Worm (Caenorhabditis elegans) whole organism, mixed stage, embryonic: ENCODE measurements around the gene B0244.6.

ENCODE experiments used
- M03D4.4 ChIP-seq: sonication (generic microtip); optimal IDR thresholded peaks from 2 replicates; lab custom pipeline; 2017; ENCODE audit warnings: mild to moderate bottlenecking, missing genetic modification characterization, missing compliant biosample characterization
- blmp-1 ChIP-seq: fragments of 150-350 bp; optimal IDR thresholded peaks from 2 replicates; lab custom pipeline; 2014; ENCODE audit warnings: missing biosample characterization, missing genetic modification characterization
- ceh-39 ChIP-seq: fragments of 150-350 bp; optimal IDR thresholded peaks from 2 replicates; lab custom pipeline; 2014; ENCODE audit warnings: missing biosample characterization, missing genetic modification characterization
- ceh-83 ChIP-seq: fragments of 200-800 bp; sonication (Bioruptor generic); optimal IDR thresholded peaks from 2 replicates; lab custom pipeline; 2018; ENCODE audit warnings: mild to moderate bottlenecking, missing genetic modification characterization, missing compliant biosample characterization
- ces-1 ChIP-seq: fragments of 150-350 bp; optimal IDR thresholded peaks from 2 replicates; lab custom pipeline; 2014; ENCODE audit warnings: missing biosample characterization, missing genetic modification reagents, missing genetic modification characterization
- cnd-1 ChIP-seq: fragments of 200-800 bp; sonication (Bioruptor generic); optimal IDR thresholded peaks from 2 replicates; lab custom pipeline; 2018; ENCODE audit warnings: mild to moderate bottlenecking, missing genetic modification characterization, missing compliant biosample characterization
- drap-1 ChIP-seq: fragments of 200-800 bp; sonication (Bioruptor generic); optimal IDR thresholded peaks from 3 replicates; lab custom pipeline; 2018; ENCODE audit warnings: mild to moderate bottlenecking, missing genetic modification characterization, missing compliant biosample characterization
- elt-1 ChIP-seq: sonication (generic microtip); optimal IDR thresholded peaks from 2 replicates; lab custom pipeline; 2017; ENCODE audit warnings: missing genetic modification characterization, mild to moderate bottlenecking, missing compliant biosample characterization, antibody characterized with exemption, moderate library complexity, borderline replicate concordance; ENCODE audit not compliant: insufficient read depth
- elt-3 ChIP-seq: fragments of 150-350 bp; optimal IDR thresholded peaks from 2 replicates; lab custom pipeline; 2014; ENCODE audit warnings: missing biosample characterization, missing genetic modification characterization
- ham-2 ChIP-seq: fragments of 200-800 bp; sonication (Bioruptor generic); optimal IDR thresholded peaks from 2 replicates; lab custom pipeline; 2018; ENCODE audit warnings: mild to moderate bottlenecking, missing genetic modification characterization, missing compliant biosample characterization
- hlh-1 ChIP-seq: fragments of 150-350 bp; optimal IDR thresholded peaks from 2 replicates; lab custom pipeline; 2014; ENCODE audit warnings: missing biosample characterization, missing genetic modification reagents, missing genetic modification characterization
- lin-13 ChIP-seq: fragments of 150-350 bp; optimal IDR thresholded peaks from 2 replicates; lab custom pipeline; 2014; ENCODE audit warnings: missing biosample characterization, missing genetic modification characterization
- lin-32 ChIP-seq: fragments of 200-800 bp; sonication (Bioruptor generic); optimal IDR thresholded peaks from 2 replicates; lab custom pipeline; 2018; ENCODE audit warnings: mild to moderate bottlenecking, missing genetic modification characterization, missing compliant biosample characterization
- mep-1 ChIP-seq: fragments of 150-350 bp; optimal IDR thresholded peaks from 2 replicates; lab custom pipeline; 2017; ENCODE audit warnings: missing biosample characterization, missing genetic modification reagents, missing genetic modification characterization, inconsistent platforms
- nhr-12 ChIP-seq: fragments of 150-350 bp; optimal IDR thresholded peaks from 2 replicates; lab custom pipeline; 2014; ENCODE audit warnings: missing biosample characterization, missing genetic modification characterization
- nhr-2 ChIP-seq: fragments of 150-350 bp; optimal IDR thresholded peaks from 2 replicates; lab custom pipeline; 2014; ENCODE audit warnings: missing biosample characterization, missing genetic modification characterization
- nhr-237 ChIP-seq: fragments of 150-350 bp; optimal IDR thresholded peaks from 2 replicates; lab custom pipeline; 2014; ENCODE audit warnings: missing biosample characterization, missing genetic modification characterization
- nhr-28 ChIP-seq: fragments of 150-350 bp; optimal IDR thresholded peaks from 2 replicates; lab custom pipeline; 2014; ENCODE audit warnings: missing biosample characterization, missing genetic modification characterization
- nhr-76 ChIP-seq: sonication (generic microtip); optimal IDR thresholded peaks from 2 replicates; lab custom pipeline; 2017; ENCODE audit warnings: missing biosample characterization, missing genetic modification characterization
- pha-4 ChIP-seq: fragments of 150-350 bp; optimal IDR thresholded peaks from 2 replicates; lab custom pipeline; 2018; ENCODE audit warnings: missing biosample characterization, missing genetic modification reagents, missing genetic modification characterization
- sem-2 ChIP-seq: fragments of 200-800 bp; sonication (Bioruptor generic); optimal IDR thresholded peaks from 2 replicates; lab custom pipeline; 2018; ENCODE audit warnings: mild to moderate bottlenecking, missing genetic modification characterization, missing compliant biosample characterization
- snpc-4 ChIP-seq: fragments of 150-350 bp; optimal IDR thresholded peaks from 2 replicates; lab custom pipeline; 2014; ENCODE audit warnings: missing biosample characterization, missing genetic modification characterization
- sptf-1 ChIP-seq: sonication (generic microtip); optimal IDR thresholded peaks from 2 replicates; lab custom pipeline; 2017; ENCODE audit warnings: mild to moderate bottlenecking, missing genetic modification characterization, moderate library complexity, missing compliant biosample characterization
- tbx-8 ChIP-seq: fragments of 200-800 bp; sonication (Bioruptor generic); optimal IDR thresholded peaks from 2 replicates; lab custom pipeline; 2018; ENCODE audit warnings: mild to moderate bottlenecking, missing genetic modification characterization, moderate library complexity, missing compliant biosample characterization
- unc-120 ChIP-seq: sonication (generic microtip); optimal IDR thresholded peaks from 2 replicates; lab custom pipeline; 2017; ENCODE audit warnings: missing genetic modification characterization, missing compliant biosample characterization; ENCODE audit not compliant: poor library complexity, severe bottlenecking
- unc-39 ChIP-seq: fragments of 150-350 bp; optimal IDR thresholded peaks from 2 replicates; lab custom pipeline; 2014; ENCODE audit warnings: missing biosample characterization, missing genetic modification characterization
- zip-8 ChIP-seq: fragments of 150-350 bp; optimal IDR thresholded peaks from 2 replicates; lab custom pipeline; 2014; ENCODE audit warnings: missing biosample characterization, missing genetic modification characterization
- ztf-11 ChIP-seq: fragments of 150-350 bp; optimal IDR thresholded peaks from 2 replicates; lab custom pipeline; 2014; ENCODE audit warnings: missing biosample characterization, missing genetic modification characterization

Gene B0244.6

DNA sequence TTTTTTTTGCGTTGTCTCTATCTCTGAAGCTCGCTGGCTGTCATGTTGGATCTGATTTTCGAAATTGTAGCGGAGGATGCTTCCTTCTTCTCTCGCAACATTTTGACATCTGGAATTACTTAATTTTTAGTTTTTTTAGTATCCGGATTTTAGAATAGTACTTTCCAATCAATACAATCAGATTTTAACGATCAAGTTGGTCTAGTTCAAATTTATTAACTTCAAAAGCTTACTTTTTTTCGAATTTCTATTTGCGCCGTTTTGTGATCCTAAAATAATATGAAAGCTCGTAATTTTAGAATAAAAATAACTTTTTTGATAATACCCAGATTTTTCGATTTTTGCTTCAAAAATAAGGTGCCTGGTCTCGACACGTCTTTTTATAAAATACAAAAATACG lies 27.8 kb upstream of the B0244.6 start, which contains the start of gene B0336.12:
B0336.12 (minus strand) TSS at position 101 of the 400 bp plus-strand sequence.
- no peak for TF ChIP-seq ceh-83 (GFP tag; lab: Kevin White, UChicago)

DNA sequence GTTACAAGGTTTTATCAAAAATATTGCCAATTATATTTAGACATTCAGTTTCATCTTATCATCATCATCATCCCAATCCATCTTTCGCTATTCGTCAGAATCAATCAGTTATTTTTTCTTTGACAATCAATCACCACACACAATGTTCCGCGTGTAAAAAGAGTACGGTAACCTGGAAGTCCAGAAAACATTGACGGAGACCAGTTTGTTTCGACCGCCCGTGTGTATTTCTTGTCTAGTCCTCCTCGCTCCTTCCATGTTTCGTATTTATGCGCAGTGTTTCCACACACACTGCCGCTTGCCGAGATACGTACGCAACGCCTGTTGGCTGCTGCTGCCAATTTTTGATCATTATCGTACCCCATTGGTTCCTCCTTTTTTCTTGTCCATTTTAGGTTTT lies 27.1 kb upstream of the B0244.6 start:
- TF ChIP-seq pha-4 (tag; lab: Kevin White, UChicago) (no peak), nhr-12 (no peak), lin-32 (GFP tag; lab: Kevin White, UChicago) (no peak), blmp-1 (tag; lab: Kevin White, UChicago) (no peak), elt-1 (tag; lab: Kevin White, UChicago) (no peak), M03D4.4 (tag; lab: Kevin White, UChicago) (no peak), mep-1 (tag; lab: Kevin White, UChicago) (peak; percentile 28), lin-13 (tag; lab: Kevin White, UChicago) (no peak), hlh-1 (no peak), unc-120 (tag; lab: Kevin White, UChicago) (no peak), ham-2 (GFP tag; lab: Kevin White, UChicago) (peak; percentile 28), sptf-1 (peak; percentile 25), cnd-1 (tag; lab: Kevin White, UChicago) (no peak), nhr-28 (no peak), drap-1 (no peak), nhr-2 (tag; lab: Kevin White, UChicago) (no peak)

DNA sequence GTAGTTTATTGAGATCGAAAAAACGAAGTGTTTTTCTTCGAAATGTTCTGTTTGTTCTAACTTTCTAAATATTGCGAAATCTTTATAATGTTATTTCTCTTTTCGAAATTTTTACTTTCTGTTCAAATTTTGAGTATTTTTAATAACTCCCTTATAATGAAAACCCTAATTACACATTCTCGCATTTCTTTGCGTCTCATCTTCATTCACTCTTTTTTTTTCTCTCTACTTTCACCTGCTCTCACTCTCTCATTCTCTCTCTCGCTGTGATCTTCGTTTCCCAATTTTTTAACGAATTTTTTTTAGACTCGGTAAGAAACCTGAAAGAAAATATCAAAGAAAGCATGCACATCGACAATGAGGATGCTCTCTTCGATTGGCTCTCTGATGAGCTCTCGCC lies 26.6 kb upstream of the B0244.6 start, which contains the start of gene rbm-26:
rbm-26 (plus strand) TSS at position 301 of the 400 bp plus-strand sequence.
- TF ChIP-seq nhr-76 (tag; lab: Kevin White, UChicago): no peak
- no peak for TF ChIP-seq ces-1 (GFP tag; lab: Kevin White, UChicago)
- no peak for TF ChIP-seq ham-2 (GFP tag; lab: Kevin White, UChicago)

DNA sequence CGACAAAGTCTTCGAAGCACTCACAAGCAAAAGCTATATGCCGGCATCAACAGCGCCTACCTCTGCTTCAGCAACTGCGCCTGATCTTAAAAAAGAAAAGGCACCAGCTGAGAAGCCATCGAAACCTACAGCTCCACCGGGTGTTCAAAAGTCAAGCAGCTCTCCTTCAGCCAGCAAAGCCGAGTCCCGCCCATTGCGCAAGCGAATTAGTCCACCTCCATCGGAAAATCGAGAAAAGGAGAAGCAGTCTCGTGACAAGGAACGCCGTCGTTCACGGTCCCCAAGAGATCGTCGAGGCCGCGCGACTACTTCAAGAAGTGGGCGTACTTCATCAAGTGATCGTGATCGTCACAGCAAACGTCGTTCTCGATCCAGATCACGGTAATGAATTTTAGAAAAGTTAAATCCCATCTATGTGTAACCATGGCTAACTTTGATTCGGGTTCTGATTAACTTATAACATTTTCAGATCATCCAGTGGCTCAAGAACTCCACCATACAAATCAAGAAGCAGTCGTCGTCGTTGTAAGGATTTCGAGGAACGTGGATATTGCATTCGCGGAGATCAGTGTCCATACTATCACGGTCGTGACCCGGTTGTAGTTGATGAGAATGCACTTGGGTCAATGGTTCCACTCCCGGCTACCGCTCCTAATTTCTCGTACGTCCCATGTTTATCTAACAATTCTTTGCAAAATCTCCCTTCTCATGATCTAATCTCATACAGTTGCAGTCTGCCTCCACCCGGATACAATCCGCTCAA lies 25.7 kb upstream of the B0244.6 start:
- no peak for TF ChIP-seq ceh-39 (tag; lab: Kevin White, UChicago)
- TF ChIP-seq nhr-76 (tag; lab: Kevin White, UChicago): no peak
- TF ChIP-seq pha-4 (tag; lab: Kevin White, UChicago): no peak
- no peak for TF ChIP-seq ztf-11
- no peak for TF ChIP-seq zip-8

- no peak for TF ChIP-seq nhr-12
- no peak for TF ChIP-seq elt-3 (tag; lab: Kevin White, UChicago)
- no peak for TF ChIP-seq hlh-1
- no peak for TF ChIP-seq cnd-1 (tag; lab: Kevin White, UChicago)
- TF ChIP-seq ham-2 (GFP tag; lab: Kevin White, UChicago): no peak
- TF ChIP-seq snpc-4 (tag; lab: Kevin White, UChicago): no peak
- TF ChIP-seq unc-120 (tag; lab: Kevin White, UChicago): no peak
- no peak for TF ChIP-seq elt-1 (tag; lab: Kevin White, UChicago)
- no peak for TF ChIP-seq tbx-8
- no peak for TF ChIP-seq sem-2 (GFP tag; lab: Kevin White, UChicago)
- no peak for TF ChIP-seq unc-39 (tag; lab: Kevin White, UChicago)
- no peak for TF ChIP-seq nhr-76 (tag; lab: Kevin White, UChicago)
- TF ChIP-seq nhr-28: no peak
- no peak for TF ChIP-seq lin-13 (tag; lab: Kevin White, UChicago)
- no peak for TF ChIP-seq mep-1 (tag; lab: Kevin White, UChicago)
- TF ChIP-seq nhr-2 (tag; lab: Kevin White, UChicago): no peak
- TF ChIP-seq M03D4.4 (tag; lab: Kevin White, UChicago): no peak
- TF ChIP-seq ceh-39 (tag; lab: Kevin White, UChicago): no peak
- no peak for TF ChIP-seq nhr-237 (tag; lab: Kevin White, UChicago)
- no peak for TF ChIP-seq zip-8
These were observed 23.4 kb upstream of the B0244.6 start, which contains the start of gene arf-1 for ce11 chrIII:5714230-5714983. TSS of gene arf-1 (plus strand) at chrIII:5714886.
